Fruit fly (Drosophila melanogaster): Measurements from ENCODE around the gene mtrm.
A peak's percentile ranks its signal among the peaks of the same experiment; 100 is the strongest.

The mtrm gene

dm6 chr3L:8379161-8379560 is 33.7 kb upstream of the mtrm start (continued):
- TF ChIP-seq dmrt11E (tag; optimal IDR thresholded peaks at IDR 0.05) (peak; percentile 38), lov (optimal IDR thresholded peaks at IDR 0.05) (no peak), lov (GFP tag; IDR thresholded peaks at IDR 0.05) (no peak), CG5953 (GFP tag; IDR thresholded peaks at IDR 0.05) (no peak), CG11093 (GFP tag; IDR thresholded peaks at IDR 0.05) (no peak), Hmr (GFP tag; optimal IDR thresholded peaks at IDR 0.05) (no peak), CG7271 (tag; optimal IDR thresholded peaks at IDR 0.05) (no peak), CG12659 (GFP tag; optimal IDR thresholded peaks at IDR 0.05) (no peak), oc (tag; optimal IDR thresholded peaks at IDR 0.05) (no peak), NC2β (GFP tag; optimal IDR thresholded peaks at IDR 0.05) (no peak), CG2202 (tag; optimal IDR thresholded peaks at IDR 0.05) (peak; percentile 49), CG10431 (GFP tag; optimal IDR thresholded peaks at IDR 0.05) (peak; percentile 9), knrl (GFP tag; IDR thresholded peaks at IDR 0.05; ENCODE audit: partially characterized antibody) (no peak), Xrp1 (GFP tag; IDR thresholded peaks at IDR 0.05) (no peak), Blimp-1 (GFP tag; optimal IDR thresholded peaks at IDR 0.05) (peak; percentile 46), CTCF (GFP tag; optimal IDR thresholded peaks at IDR 0.05) (no peak), eyg (GFP tag; optimal IDR thresholded peaks at IDR 0.05) (no peak), Lhr (GFP tag; optimal IDR thresholded peaks at IDR 0.05) (peak; percentile 6), CG15601 (tag; optimal IDR thresholded peaks at IDR 0.05) (peak; percentile 34), CG9932 (GFP tag; IDR thresholded peaks at IDR 0.05) (no peak), tin (GFP tag; optimal IDR thresholded peaks at IDR 0.05) (no peak), CG1024 (GFP tag; IDR thresholded peaks at IDR 0.05) (no peak), CG33213 (GFP tag; optimal IDR thresholded peaks at IDR 0.05) (no peak), ro (GFP tag; IDR thresholded peaks at IDR 0.05) (no peak), Vsx1 (GFP tag; optimal IDR thresholded peaks at IDR 0.05) (no peak), CG2875 (GFP tag; optimal IDR thresholded peaks at IDR 0.05) (peak; percentile 39), rib (GFP tag; IDR thresholded peaks at IDR 0.05) (no peak), CG14050 (GFP tag; IDR thresholded peaks at IDR 0.05) (no peak), tx (GFP tag; optimal IDR thresholded peaks at IDR 0.05) (no peak), CG10147 (GFP tag; optimal IDR thresholded peaks at IDR 0.05) (no peak), schlank (tag; optimal IDR thresholded peaks at IDR 0.05) (no peak), Xbp1 (GFP tag; optimal IDR thresholded peaks at IDR 0.05) (no peak), HLHmδ (GFP tag; optimal IDR thresholded peaks at IDR 0.05) (peak; percentile 55), gcm (GFP tag; optimal IDR thresholded peaks at IDR 0.05) (no peak), CG17361 (GFP tag; IDR thresholded peaks at IDR 0.05) (no peak), CG13424 (tag; optimal IDR thresholded peaks at IDR 0.05) (no peak), Ada2b (GFP tag; IDR thresholded peaks at IDR 0.05) (no peak), CG2712 (tag; optimal IDR thresholded peaks at IDR 0.05) (peak; percentile 8), chinmo (GFP tag; IDR thresholded peaks at IDR 0.05; ENCODE audit: partially characterized antibody) (no peak), Fer3 (tag; optimal IDR thresholded peaks at IDR 0.05) (no peak), CG10654 (GFP tag; optimal IDR thresholded peaks at IDR 0.05) (no peak), lmd (GFP tag; IDR thresholded peaks at IDR 0.05) (no peak), repo (GFP tag; optimal IDR thresholded peaks at IDR 0.05) (no peak), ftz-f1 (GFP tag; optimal IDR thresholded peaks at IDR 0.05) (no peak), tup (GFP tag; optimal IDR thresholded peaks at IDR 0.05) (no peak), sim (GFP tag; IDR thresholded peaks at IDR 0.05) (no peak), Poxn (GFP tag; IDR thresholded peaks at IDR 0.05) (no peak), gsb-n (tag; optimal IDR thresholded peaks at IDR 0.05) (peak; percentile 59), Hr3 (GFP tag; optimal IDR thresholded peaks at IDR 0.05) (no peak), CG6175 (GFP tag; IDR thresholded peaks at IDR 0.05) (no peak), C15 (GFP tag; IDR thresholded peaks at IDR 0.05) (no peak), Doc2 (GFP tag; IDR thresholded peaks at IDR 0.05) (no peak), Ets97D (GFP tag; optimal IDR thresholded peaks at IDR 0.05) (no peak)
